Fruit fly (Drosophila melanogaster): ENCODE data around the gene CG17475.

Gene CG17475

DNA sequence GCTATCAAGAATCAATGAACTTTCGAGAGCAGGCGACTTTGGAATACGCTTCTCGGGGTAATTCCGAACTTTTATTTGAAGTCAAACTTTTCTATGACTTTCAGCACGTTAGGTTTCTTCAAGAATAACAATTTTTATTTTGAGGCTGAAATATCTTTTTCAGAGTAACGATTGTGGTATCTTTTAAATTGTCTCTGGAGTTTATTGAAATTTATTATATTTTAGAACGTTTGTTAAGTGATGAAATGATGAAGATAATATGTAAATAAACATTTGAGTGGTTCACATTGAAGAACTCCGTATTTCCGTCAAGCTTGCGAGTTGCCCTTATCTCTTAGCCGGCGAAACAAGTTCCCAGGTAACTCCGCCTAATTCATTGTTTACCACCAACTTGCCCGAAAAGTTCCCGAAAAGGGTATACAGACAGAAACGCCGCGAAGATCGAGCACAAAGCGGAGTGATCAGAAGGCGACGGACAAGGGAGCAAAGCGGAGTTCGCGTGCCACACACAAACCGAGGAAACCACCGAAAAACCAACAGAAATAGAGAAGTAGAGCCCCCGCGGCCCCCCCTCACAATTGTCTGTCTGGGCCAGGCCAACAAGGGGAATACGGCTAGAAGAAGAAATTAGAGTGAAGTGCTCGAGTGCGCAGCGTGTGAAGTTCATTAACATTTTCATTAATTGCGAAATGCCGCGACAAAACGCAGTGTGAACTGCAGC lies 12.5 kb downstream of the CG17475 start (continued):
- no peak for TF ChIP-seq Dll (GFP tag; IDR thresholded peaks at IDR 0.05; ENCODE audit: partially characterized antibody)
- no peak for TF ChIP-seq ash1 (GFP tag; optimal IDR thresholded peaks at IDR 0.05)
- TF ChIP-seq amos (GFP tag; IDR thresholded peaks at IDR 0.05; ENCODE audit: partially characterized antibody) = no peak
- TF ChIP-seq Ada2b (GFP tag; IDR thresholded peaks at IDR 0.05) = no peak
- no peak for TF ChIP-seq Side (GFP tag; optimal IDR thresholded peaks at IDR 0.05)
- TF ChIP-seq Ets97D (GFP tag; optimal IDR thresholded peaks at IDR 0.05) = no peak
- peak; percentile 32 for TF ChIP-seq CG17829 (tag; optimal IDR thresholded peaks at IDR 0.05)
- peak; percentile 80 for TF ChIP-seq psq (GFP tag; optimal IDR thresholded peaks at IDR 0.05)
- TF ChIP-seq sens-2 (GFP tag; IDR thresholded peaks at IDR 0.05) = no peak
- peak; percentile 5 for TF ChIP-seq mam (GFP tag; optimal IDR thresholded peaks at IDR 0.05)
- TF ChIP-seq Poxn (GFP tag; IDR thresholded peaks at IDR 0.05) = no peak
- peak; percentile 37 for TF ChIP-seq CG30403 (GFP tag; optimal IDR thresholded peaks at IDR 0.05)
- peak; percentile 2 for TF ChIP-seq CG9437 (GFP tag; optimal IDR thresholded peaks at IDR 0.05)
- TF ChIP-seq GATAe (GFP tag; conservative IDR thresholded peaks at IDR 0.05) = no peak
- TF ChIP-seq TFAM (GFP tag; optimal IDR thresholded peaks at IDR 0.05) = no peak
- TF ChIP-seq trem (tag; optimal IDR thresholded peaks at IDR 0.05) = peak; percentile 36
- TF ChIP-seq dmrt11E (tag; optimal IDR thresholded peaks at IDR 0.05) = peak; percentile 62
- TF ChIP-seq NfI (GFP tag; optimal IDR thresholded peaks at IDR 0.05) = no peak
- peak; percentile 7 for TF ChIP-seq CG16815 (GFP tag; optimal IDR thresholded peaks at IDR 0.05)
- 0 out of 3 replicates have a peak, but pooled peaks have one; percentile 35 for TF ChIP-seq otp (GFP tag; IDR thresholded peaks at IDR 0.05)
- no peak for TF ChIP-seq tgo (GFP tag; IDR thresholded peaks at IDR 0.05)
- TF ChIP-seq CG31388 (GFP tag; optimal IDR thresholded peaks at IDR 0.05) = no peak
- no peak for TF ChIP-seq Neu2 (GFP tag; optimal IDR thresholded peaks at IDR 0.05; ENCODE audit: borderline replicate concordance)
- no peak for TF ChIP-seq Sry-β (GFP tag; optimal IDR thresholded peaks at IDR 0.05)
- peak; percentile 19 for TF ChIP-seq chn (GFP tag; optimal IDR thresholded peaks at IDR 0.05)
- no peak for TF ChIP-seq CG18619 (GFP tag; optimal IDR thresholded peaks at IDR 0.05)
- TF ChIP-seq CG4820 (GFP tag; optimal IDR thresholded peaks at IDR 0.05) = no peak
- TF ChIP-seq CG13296 (GFP tag; optimal IDR thresholded peaks at IDR 0.05) = no peak
- no peak for TF ChIP-seq exex (tag; optimal IDR thresholded peaks at IDR 0.05)
- TF ChIP-seq CG11093 (GFP tag; IDR thresholded peaks at IDR 0.05) = no peak
- no peak for TF ChIP-seq fd102C (GFP tag; optimal IDR thresholded peaks at IDR 0.05)
- TF ChIP-seq CG15479 (GFP tag; optimal IDR thresholded peaks at IDR 0.05) = no peak
- TF ChIP-seq CG17912 (GFP tag; optimal IDR thresholded peaks at IDR 0.05) = no peak
- peak in 1 of 2 experiments; percentile 55 for TF ChIP-seq eve (GFP tag; optimal IDR thresholded peaks at IDR 0.05)
- TF ChIP-seq CG17186 (GFP tag; optimal IDR thresholded peaks at IDR 0.05) = no peak
- TF ChIP-seq CG32772 (GFP tag; IDR thresholded peaks at IDR 0.05) = no peak
- 0 out of 2 replicates have a peak, but pooled peaks have one; percentile 13 for TF ChIP-seq vvl (GFP tag; IDR thresholded peaks at IDR 0.05)
- TF ChIP-seq CG32532 (GFP tag; IDR thresholded peaks at IDR 0.05) = no peak
- TF ChIP-seq CG11398 (GFP tag; optimal IDR thresholded peaks at IDR 0.05) = no peak
- no peak for TF ChIP-seq CG18011 (GFP tag; optimal IDR thresholded peaks at IDR 0.05)
- TF ChIP-seq Lim3 (GFP tag; IDR thresholded peaks at IDR 0.05) = no peak
- peak; percentile 34; the same call in 1 of the 2 replicates for TF ChIP-seq Oaz (GFP tag; IDR thresholded peaks at IDR 0.05)
- TF ChIP-seq Aef1 (GFP tag; IDR thresholded peaks at IDR 0.05) = no peak
- no peak for TF ChIP-seq ab (GFP tag; optimal IDR thresholded peaks at IDR 0.05)
- no peak for TF ChIP-seq CG13894 (tag; optimal IDR thresholded peaks at IDR 0.05)
- no peak for TF ChIP-seq CG1792 (GFP tag; optimal IDR thresholded peaks at IDR 0.05)
- TF ChIP-seq sens (GFP tag) = peak; percentile 67
- peak; percentile 79 for TF ChIP-seq CG10274 (GFP tag; optimal IDR thresholded peaks at IDR 0.05)
- peak; percentile 75 for TF ChIP-seq CG18262 (tag; optimal IDR thresholded peaks at IDR 0.05)
- TF ChIP-seq Mes4 (GFP tag; optimal IDR thresholded peaks at IDR 0.05) = no peak
- TF ChIP-seq CG11696 (GFP tag; IDR thresholded peaks at IDR 0.05) = no peak
